Worm (Caenorhabditis elegans): Measurements from ENCODE around the gene srh-129.

ce11 chrV:5192501-5192900, 48.8 kb upstream of the srh-129 start, which contains the start of gene C03A7.13:
- no peak for TF ChIP-seq ets-4 (GFP tag; optimal IDR thresholded peaks at IDR 0.05)
- peak; percentile 93 for TF ChIP-seq unc-62 (GFP tag; optimal IDR thresholded peaks at IDR 0.05)
- TF ChIP-seq sea-2 (GFP tag; IDR thresholded peaks at IDR 0.05): no peak
- no peak for TF ChIP-seq F49E8.2 (tag; optimal IDR thresholded peaks at IDR 0.05; ENCODE audit: insufficient read depth)
- TF ChIP-seq F22D6.2 (tag; optimal IDR thresholded peaks at IDR 0.05): no peak
- no peak for TF ChIP-seq unc-130 (GFP tag; optimal IDR thresholded peaks at IDR 0.05)
- TF ChIP-seq rcor-1 (GFP tag; IDR thresholded peaks at IDR 0.05): no peak
- TF ChIP-seq madf-6 (GFP tag; IDR thresholded peaks at IDR 0.05): no peak
- no peak for TF ChIP-seq ZK185.1 (tag; optimal IDR thresholded peaks at IDR 0.05; ENCODE audit: poor library complexity, severe bottlenecking)
- TF ChIP-seq ztf-26 (tag; optimal IDR thresholded peaks at IDR 0.05): no peak
- TF ChIP-seq hmg-20 (GFP tag; IDR thresholded peaks at IDR 0.05): no peak
- no peak for TF ChIP-seq tbx-9 (tag; optimal IDR thresholded peaks at IDR 0.05; ENCODE audit: borderline replicate concordance)
- TF ChIP-seq ceh-58 (GFP tag; IDR thresholded peaks at IDR 0.05): no peak
